Fruit fly (Drosophila melanogaster) whole organism, prepupa: ENCODE data around the gene CG31871.
A peak's percentile ranks its signal among the peaks of the same experiment; 100 is the strongest.

ENCODE experiments used
- Blimp-1 ChIP-seq: fragments of 200-800 bp; sonication (Bioruptor generic); optimal IDR thresholded peaks from 3 replicates; lab custom pipeline; 2017; ENCODE audit warnings: missing biosample characterization, missing genetic modification characterization, mild to moderate bottlenecking, moderate library complexity, missing genetic modification reagents
- CG10669 ChIP-seq: fragments of 200-800 bp; sonication (Bioruptor generic); optimal IDR thresholded peaks from 3 replicates; lab custom pipeline; 2018; ENCODE audit warnings: missing biosample characterization, mild to moderate bottlenecking, missing genetic modification characterization, moderate library complexity
- CG11294 ChIP-seq: fragments of 200-800 bp; sonication (Bioruptor generic); IDR thresholded peaks from 2 replicates; pipeline ENCODE4 v1.3.6; 2022; ENCODE audit warnings: missing biosample characterization, missing genetic modification characterization
- CG11902 ChIP-seq: fragments of 200-800 bp; sonication (Bioruptor generic); optimal IDR thresholded peaks from 3 replicates; lab custom pipeline; 2016; ENCODE audit warnings: missing biosample characterization, missing genetic modification characterization
- CG15336 ChIP-seq: fragments of 200-800 bp; sonication (Bioruptor generic); IDR thresholded peaks from 2 replicates; pipeline ENCODE4 v1.3.6; 2022; ENCODE audit warnings: missing biosample characterization, missing genetic modification characterization
- CG1621 ChIP-seq: fragments of 200-800 bp; sonication (Bioruptor generic); optimal IDR thresholded peaks from 3 replicates; lab custom pipeline; 2018; ENCODE audit warnings: missing biosample characterization, mild to moderate bottlenecking, missing genetic modification characterization
- CG16779 ChIP-seq: fragments of 200-800 bp; sonication (Bioruptor generic); optimal IDR thresholded peaks from 3 replicates; lab custom pipeline; 2017; ENCODE audit warnings: missing biosample characterization, mild to moderate bottlenecking, missing genetic modification characterization
- CG3032 ChIP-seq: fragments of 200-800 bp; optimal IDR thresholded peaks from 2 replicates; lab custom pipeline; 2019; ENCODE audit warnings: missing biosample characterization, mild to moderate bottlenecking, missing genetic modification characterization, moderate library complexity
- CG31627 ChIP-seq: fragments of 200-800 bp; sonication (Bioruptor generic); optimal IDR thresholded peaks from 3 replicates; lab custom pipeline; 2016; ENCODE audit warnings: missing biosample characterization, missing genetic modification characterization
- CG34406 ChIP-seq: fragments of 200-800 bp; sonication (Bioruptor generic); optimal IDR thresholded peaks from 3 replicates; lab custom pipeline; 2016; ENCODE audit warnings: missing biosample characterization, missing genetic modification characterization
- CG6163 ChIP-seq: fragments of 200-800 bp; sonication (Bioruptor generic); IDR thresholded peaks from 3 replicates; pipeline ENCODE4 v1.3.6; 2022; ENCODE audit warnings: missing biosample characterization, missing genetic modification characterization
- CG6276 ChIP-seq: fragments of 200-800 bp; sonication (Bioruptor generic); optimal IDR thresholded peaks from 2 replicates; lab custom pipeline; 2017; ENCODE audit warnings: missing biosample characterization, mild to moderate bottlenecking, missing genetic modification characterization
- CG6808 ChIP-seq: fragments of 200-800 bp; sonication (Bioruptor generic); optimal IDR thresholded peaks from 3 replicates; lab custom pipeline; 2017; ENCODE audit warnings: missing biosample characterization, missing genetic modification characterization, mild to moderate bottlenecking, moderate library complexity, missing genetic modification reagents
- CG6854 ChIP-seq: fragments of 200-800 bp; sonication (Bioruptor generic); optimal IDR thresholded peaks from 2 replicates; lab custom pipeline; 2017; ENCODE audit warnings: missing biosample characterization, mild to moderate bottlenecking, missing genetic modification characterization
- CG7368 ChIP-seq: fragments of 200-800 bp; sonication (Bioruptor generic); optimal IDR thresholded peaks from 3 replicates; lab custom pipeline; 2016; ENCODE audit warnings: missing biosample characterization, missing genetic modification characterization
- CG8119 ChIP-seq: fragments of 200-800 bp; sonication (Bioruptor generic); IDR thresholded peaks from 3 replicates; pipeline ENCODE4 v1.3.6; 2022; ENCODE audit warnings: missing biosample characterization, missing genetic modification characterization
- CG8632 ChIP-seq: fragments of 200-800 bp; sonication (Bioruptor generic); optimal IDR thresholded peaks from 3 replicates; lab custom pipeline; 2016; ENCODE audit warnings: missing biosample characterization, missing genetic modification characterization
- CG9139 ChIP-seq: fragments of 200-800 bp; sonication (Bioruptor generic); optimal IDR thresholded peaks from 3 replicates; lab custom pipeline; 2017; ENCODE audit warnings: missing biosample characterization, mild to moderate bottlenecking, missing genetic modification characterization
- Eip78C ChIP-seq: fragments of 200-800 bp; sonication (Bioruptor generic); peaks from one replicate; lab custom pipeline; 2016; ENCODE audit warnings: missing biosample characterization, missing genetic modification characterization
- Ets21C ChIP-seq: fragments of 200-800 bp; sonication (Bioruptor generic); optimal IDR thresholded peaks from 3 replicates; lab custom pipeline; 2016; ENCODE audit warnings: missing biosample characterization, missing genetic modification characterization
- Hr38 ChIP-seq: sonication (Bioruptor generic); optimal IDR thresholded peaks from 2 replicates; lab custom pipeline; 2016; ENCODE audit warnings: missing biosample characterization, missing genetic modification characterization
- Hr39 ChIP-seq: fragments of 200-800 bp; sonication (Bioruptor generic); optimal IDR thresholded peaks from 2 replicates; lab custom pipeline; 2016; ENCODE audit warnings: missing biosample characterization, missing genetic modification characterization
- Hr4 ChIP-seq: fragments of 200-800 bp; sonication (Bioruptor generic); optimal IDR thresholded peaks from 3 replicates; lab custom pipeline; 2016; ENCODE audit warnings: missing biosample characterization, missing genetic modification characterization
- Lpt ChIP-seq: fragments of 200-800 bp; sonication (Bioruptor generic); optimal IDR thresholded peaks from 3 replicates; lab custom pipeline; 2016; ENCODE audit warnings: missing biosample characterization, missing genetic modification characterization
- Met ChIP-seq: fragments of 200-800 bp; sonication (Bioruptor generic); optimal IDR thresholded peaks from 3 replicates; lab custom pipeline; 2016; ENCODE audit warnings: missing biosample characterization, missing genetic modification characterization
- OdsH ChIP-seq: fragments of 200-800 bp; sonication (Bioruptor generic); optimal IDR thresholded peaks from 3 replicates; lab custom pipeline; 2016; ENCODE audit warnings: missing biosample characterization, missing genetic modification characterization
- Smox ChIP-seq: fragments of 200-800 bp; sonication (Bioruptor generic); optimal IDR thresholded peaks from 3 replicates; lab custom pipeline; 2016; ENCODE audit warnings: missing biosample characterization, missing genetic modification characterization
- Sox102F ChIP-seq: fragments of 200-800 bp; sonication (Bioruptor generic); optimal IDR thresholded peaks from 2 replicates; lab custom pipeline; 2016; ENCODE audit warnings: missing biosample characterization, mild to moderate bottlenecking, missing genetic modification characterization
- Sox14 ChIP-seq: fragments of 200-800 bp; sonication (Bioruptor generic); optimal IDR thresholded peaks from 3 replicates; lab custom pipeline; 2016; ENCODE audit warnings: missing biosample characterization, missing genetic modification characterization
- cyc ChIP-seq: fragments of 200-800 bp; sonication (Bioruptor generic); optimal IDR thresholded peaks from 3 replicates; lab custom pipeline; 2016; ENCODE audit warnings: missing biosample characterization, missing genetic modification characterization
- dac ChIP-seq: fragments of 200-800 bp; sonication (Bioruptor generic); optimal IDR thresholded peaks from 2 replicates; lab custom pipeline; 2017; ENCODE audit warnings: missing biosample characterization, mild to moderate bottlenecking, missing genetic modification characterization
- dsx ChIP-seq: fragments of 200-800 bp; optimal IDR thresholded peaks from 3 replicates; lab custom pipeline; 2019; ENCODE audit warnings: missing biosample characterization, mild to moderate bottlenecking, missing genetic modification characterization, moderate library complexity; ENCODE audit not compliant: poor library complexity, severe bottlenecking
- eg ChIP-seq: fragments of 200-800 bp; sonication (Bioruptor generic); IDR thresholded peaks from 3 replicates; pipeline ENCODE4 v1.3.6; 2022; ENCODE audit warnings: missing biosample characterization, missing genetic modification characterization
- esn ChIP-seq: fragments of 200-800 bp; sonication (Bioruptor generic); optimal IDR thresholded peaks from 2 replicates; lab custom pipeline; 2016; ENCODE audit warnings: missing biosample characterization, mild to moderate bottlenecking, missing genetic modification characterization, moderate library complexity
- fd59A ChIP-seq: fragments of 200-800 bp; sonication (Bioruptor generic); optimal IDR thresholded peaks from 2 replicates; lab custom pipeline; 2017; ENCODE audit warnings: missing biosample characterization, mild to moderate bottlenecking, missing genetic modification characterization, missing genetic modification reagents
- fd85E ChIP-seq: fragments of 200-800 bp; sonication (Bioruptor generic); optimal IDR thresholded peaks from 3 replicates; lab custom pipeline; 2016; ENCODE audit warnings: missing biosample characterization, missing genetic modification characterization
- lz ChIP-seq: fragments of 200-800 bp; sonication (Bioruptor generic); optimal IDR thresholded peaks from 3 replicates; lab custom pipeline; 2016; ENCODE audit warnings: missing biosample characterization, missing genetic modification characterization
- net ChIP-seq: fragments of 200-800 bp; sonication (Bioruptor generic); optimal IDR thresholded peaks from 3 replicates; lab custom pipeline; 2016; ENCODE audit warnings: missing biosample characterization, missing genetic modification characterization
- pdm3 ChIP-seq: fragments of 200-800 bp; sonication (Bioruptor generic); optimal IDR thresholded peaks from 3 replicates; lab custom pipeline; 2016; ENCODE audit warnings: missing biosample characterization, missing genetic modification characterization
- salr ChIP-seq, 2 experiments: fragments of 200-800 bp; sonication (Bioruptor generic); optimal IDR thresholded peaks; 3 replicates each; lab custom pipeline; 2016 to 2018; ENCODE audit warnings: missing biosample characterization in 2 of 2, missing genetic modification characterization in 2 of 2, mild to moderate bottlenecking in 1 of 2
- spab ChIP-seq: fragments of 200-800 bp; sonication (Bioruptor generic); optimal IDR thresholded peaks from 2 replicates; lab custom pipeline; 2017; ENCODE audit warnings: missing biosample characterization, mild to moderate bottlenecking, missing genetic modification characterization, missing genetic modification reagents
- ss ChIP-seq, 2 experiments: fragments of 200-800 bp; sonication (Bioruptor generic); optimal IDR thresholded peaks; 2 replicates in 1 of 2; 3 replicates in 1 of 2; lab custom pipeline; 2017 to 2018; ENCODE audit warnings: mild to moderate bottlenecking in 2 of 2, missing biosample characterization in 2 of 2, missing genetic modification characterization in 2 of 2, moderate library complexity in 1 of 2
- svp ChIP-seq: fragments of 200-800 bp; sonication (Bioruptor generic); peaks from one replicate; lab custom pipeline; 2016; ENCODE audit warnings: missing biosample characterization, missing genetic modification characterization
- topi ChIP-seq: fragments of 200-800 bp; sonication (Bioruptor generic); optimal IDR thresholded peaks from 3 replicates; lab custom pipeline; 2016; ENCODE audit warnings: missing biosample characterization, missing genetic modification characterization
- vri ChIP-seq: fragments of 200-800 bp; sonication (Bioruptor generic); optimal IDR thresholded peaks from 3 replicates; lab custom pipeline; 2016; ENCODE audit warnings: missing biosample characterization, mild to moderate bottlenecking, missing genetic modification characterization

The CG31871 gene

DNA sequence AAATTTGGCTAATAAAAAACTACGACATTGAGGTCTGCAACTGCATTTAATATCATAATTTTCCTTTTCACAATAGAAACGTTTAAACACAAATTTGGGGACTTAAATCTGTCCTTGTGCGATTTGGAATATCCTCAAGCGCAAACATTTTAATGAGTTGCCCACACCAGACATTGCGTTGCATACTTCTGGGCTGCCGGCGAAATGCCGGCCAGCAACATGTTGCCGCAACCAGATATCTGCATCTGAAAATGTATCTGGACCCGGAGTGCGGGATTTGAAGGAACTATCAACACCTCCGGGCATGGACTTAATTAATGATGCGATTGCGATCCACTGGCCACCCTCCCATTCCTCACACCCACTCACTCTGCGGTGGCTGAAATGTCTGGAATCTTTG lies 7.4 kb upstream of the CG31871 start:
- TF ChIP-seq dsx (GFP tag; lab: Kevin White, UChicago) (no peak), CG8632 (GFP tag; lab: Kevin White, UChicago) (no peak), CG31627 (GFP tag; lab: Kevin White, UChicago) (no peak), CG6808 (GFP tag; lab: Kevin White, UChicago) (no peak), CG34406 (GFP tag; lab: Kevin White, UChicago) (no peak), pdm3 (GFP tag; lab: Kevin White, UChicago) (no peak)

DNA sequence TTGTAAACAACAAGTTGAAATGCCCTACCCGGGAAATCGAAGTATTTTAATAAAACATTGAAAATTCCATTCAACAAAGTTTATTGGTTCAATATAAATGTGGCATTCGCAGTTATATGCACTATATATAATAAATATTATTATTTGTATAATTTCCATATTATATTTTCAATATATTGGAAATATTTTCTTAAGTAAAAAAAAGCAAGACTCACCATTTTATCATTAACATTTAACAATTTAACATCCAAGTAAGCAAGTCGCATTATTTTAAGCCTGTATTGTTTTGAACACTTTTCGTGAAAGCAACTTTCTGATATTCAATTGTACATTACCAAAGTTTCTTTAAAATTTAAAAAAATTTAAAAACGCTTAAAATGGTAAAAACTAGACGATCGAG lies 3.9 kb upstream of the CG31871 start, which contains the start of gene CG45690:
TSS of gene CG45690 (plus strand) at position 301 of the 400 bp plus-strand sequence.
- no peak for TF ChIP-seq CG15336 (GFP tag; lab: Robert Waterston, UW)
- no peak for TF ChIP-seq net (GFP tag; lab: Kevin White, UChicago)
- TF ChIP-seq lz (GFP tag; lab: Kevin White, UChicago): no peak
- TF ChIP-seq topi (GFP tag; lab: Kevin White, UChicago): no peak
- TF ChIP-seq dsx (GFP tag; lab: Kevin White, UChicago): no peak
- no peak for TF ChIP-seq CG6854 (GFP tag; lab: Kevin White, UChicago)
- TF ChIP-seq dac: no peak
- TF ChIP-seq Hr4 (GFP tag; lab: Kevin White, UChicago): no peak
- no peak for TF ChIP-seq CG11294 (GFP tag; lab: Robert Waterston, UW)
- no peak for TF ChIP-seq ss (GFP tag; optimal IDR thresholded peaks at IDR 0.05; lab: Kevin White, UChicago)
- no peak for TF ChIP-seq Ets21C (GFP tag; lab: Kevin White, UChicago)
- TF ChIP-seq CG7368 (GFP tag; lab: Kevin White, UChicago): no peak
- no peak for TF ChIP-seq Sox14
- no peak for TF ChIP-seq salr (GFP tag; optimal IDR thresholded peaks at IDR 0.05; lab: Kevin White, UChicago)
- no peak for TF ChIP-seq Smox (GFP tag; lab: Kevin White, UChicago)
- TF ChIP-seq CG1621: no peak
- no peak for TF ChIP-seq fd85E (GFP tag; lab: Kevin White, UChicago)

DNA sequence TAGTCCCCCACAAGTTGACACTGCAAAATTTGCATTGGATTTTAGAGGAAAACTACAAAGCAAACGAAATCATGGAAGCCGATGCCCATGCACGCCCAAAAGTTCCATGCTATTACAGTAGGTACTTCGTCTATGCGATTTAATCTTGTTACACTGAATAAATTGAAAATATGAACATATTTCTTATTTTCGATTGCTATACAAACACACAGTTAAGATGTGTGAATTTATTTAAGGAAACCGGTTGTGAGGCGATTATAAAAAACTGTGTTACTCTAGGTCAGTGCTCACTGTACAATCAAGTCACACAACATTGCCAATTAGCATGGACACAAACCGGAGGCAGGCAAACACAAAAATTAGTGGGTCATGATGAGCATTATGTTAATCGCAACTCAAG lies 3.7 kb downstream of the CG31871 start:
- TF ChIP-seq CG9139 (GFP tag; lab: Kevin White, UChicago) (peak; percentile 15), topi (GFP tag; lab: Kevin White, UChicago) (peak; percentile 54), Smox (GFP tag; lab: Kevin White, UChicago) (peak; percentile 23), CG11294 (GFP tag; lab: Robert Waterston, UW) (peak; percentile 72), eg (GFP tag; lab: Robert Waterston, UW) (peak; percentile 90), Hr38 (GFP tag; lab: Kevin White, UChicago) (no peak), CG6854 (GFP tag; lab: Kevin White, UChicago) (no peak), cyc (GFP tag; lab: Kevin White, UChicago) (peak; percentile 40), CG8119 (GFP tag; lab: Robert Waterston, UW) (peak; percentile 85), Sox14 (peak; percentile 76), CG6276 (GFP tag; lab: Kevin White, UChicago) (peak; percentile 66), OdsH (GFP tag; lab: Kevin White, UChicago) (peak; percentile 88), CG3032 (tag; lab: Kevin White, UChicago) (peak; percentile 58), ss (GFP tag; optimal IDR thresholded peaks at IDR 0.05; lab: Kevin White, UChicago) (peak; percentile 50 to 57), spab (GFP tag; lab: Kevin White, UChicago) (peak; percentile 43), Blimp-1 (GFP tag; lab: Kevin White, UChicago) (no peak), esn (GFP tag; lab: Kevin White, UChicago) (peak; percentile 55), CG10669 (GFP tag; lab: Kevin White, UChicago) (peak; percentile 75), dac (peak; percentile 68), CG1621 (peak; percentile 69), CG6163 (GFP tag; lab: Robert Waterston, UW) (peak; percentile 93), svp (GFP tag; lab: Kevin White, UChicago) (peak; percentile 68), vri (GFP tag; lab: Kevin White, UChicago) (no peak), fd85E (GFP tag; lab: Kevin White, UChicago) (no peak), net (GFP tag; lab: Kevin White, UChicago) (peak; percentile 78), Eip78C (GFP tag; lab: Kevin White, UChicago) (peak; percentile 94), Sox102F (peak; percentile 42), CG8632 (GFP tag; lab: Kevin White, UChicago) (peak; percentile 57), fd59A (peak; percentile 56), Hr39 (GFP tag; lab: Kevin White, UChicago) (peak; percentile 67), pdm3 (GFP tag; lab: Kevin White, UChicago) (peak; percentile 86), salr (GFP tag; optimal IDR thresholded peaks at IDR 0.05; lab: Kevin White, UChicago) (peak; percentile 46 to 61), Met (peak; percentile 57), Lpt (GFP tag; lab: Kevin White, UChicago) (peak; percentile 61), CG15336 (GFP tag; lab: Robert Waterston, UW) (peak; percentile 84), CG16779 (tag; lab: Kevin White, UChicago) (peak; percentile 38), CG11902 (GFP tag; lab: Kevin White, UChicago) (peak; percentile 42), CG34406 (GFP tag; lab: Kevin White, UChicago) (peak; percentile 71)
